Worm (Caenorhabditis elegans) whole organism, L4/young adult: ENCODE data around the gene ZK105.5.

Source experiments
- W03F9.2 ChIP-seq: fragments of 150-350 bp; optimal IDR thresholded peaks from 2 replicates; lab custom pipeline; 2014; ENCODE audit warnings: missing biosample characterization, missing genetic modification characterization
- dao-5 ChIP-seq: sonication (generic microtip); optimal IDR thresholded peaks from 2 replicates; lab custom pipeline; 2016; ENCODE audit warnings: missing genotype, missing genetic modification characterization, moderate library complexity, missing compliant biosample characterization
- him-1 ChIP-seq: sonication (generic microtip); optimal IDR thresholded peaks from 2 replicates; lab custom pipeline; 2016; ENCODE audit warnings: missing genotype, missing genetic modification reagents, missing genetic modification characterization, missing compliant biosample characterization

ce11 chrV:7747132-7747531, 29.6 kb upstream of the ZK105.5 start:
- no peak for TF ChIP-seq him-1 (tag; lab: Kevin White, UChicago)
- no peak for TF ChIP-seq W03F9.2 (tag; lab: Kevin White, UChicago)
- TF ChIP-seq dao-5 (tag; lab: Kevin White, UChicago), result no peak
